Worm (Caenorhabditis elegans): ENCODE data around the gene C03B1.9.

- TF ChIP-seq ref-2 (tag; optimal IDR thresholded peaks at IDR 0.05) (no peak), elt-4 (tag; optimal IDR thresholded peaks at IDR 0.05) (no peak), ceh-48 (tag; optimal IDR thresholded peaks at IDR 0.05) (no peak), C08G9.2 (tag; optimal IDR thresholded peaks at IDR 0.05) (no peak), ceh-30 (tag; optimal IDR thresholded peaks at IDR 0.05) (no peak), ceh-45 (GFP tag; IDR thresholded peaks at IDR 0.05) (no peak), pqm-1 (tag; optimal IDR thresholded peaks at IDR 0.05) (no peak), lin-11 (tag; optimal IDR thresholded peaks at IDR 0.05) (no peak), hlh-30 (tag; optimal IDR thresholded peaks at IDR 0.05; ENCODE audit: insufficient read depth) (no peak), pha-4 (tag; optimal IDR thresholded peaks at IDR 0.05) (no peak), npax-4 (tag; optimal IDR thresholded peaks at IDR 0.05) (no peak)
Observed at ce11 chrX:6365715-6366114, 18.8 kb upstream of the C03B1.9 start, which contains the start of gene C03B1.3.

Measured in whole organism, late embryonic.